Fruit fly (Drosophila melanogaster): ENCODE results near the gene epsilonCOP.

DNA sequence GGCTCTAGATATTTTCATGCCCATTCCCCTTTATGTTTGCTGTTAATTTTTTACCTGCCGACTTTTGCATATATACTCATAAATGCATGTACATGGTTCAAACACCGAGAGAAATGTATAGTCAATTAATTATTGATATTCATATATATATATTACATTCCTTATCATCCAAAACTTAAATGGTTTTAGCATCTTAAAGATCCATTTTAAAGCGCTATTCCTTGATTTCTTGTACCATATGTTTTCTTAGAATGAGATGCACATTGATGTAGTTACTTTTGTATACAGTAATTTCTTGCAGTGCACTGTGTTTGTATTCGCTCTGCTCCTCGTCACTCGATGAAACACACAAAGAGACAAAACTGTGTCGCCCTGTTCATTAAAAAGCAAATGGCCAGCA is 19.8 kb downstream of the epsilonCOP start:
- TF ChIP-seq Lpt (GFP tag; optimal IDR thresholded peaks at IDR 0.05), result peak; percentile 57
- TF ChIP-seq achi (GFP tag; optimal IDR thresholded peaks at IDR 0.05), result peak; percentile 66
- TF ChIP-seq topi (GFP tag; optimal IDR thresholded peaks at IDR 0.05), result no peak
- TF ChIP-seq CG8632 (GFP tag; optimal IDR thresholded peaks at IDR 0.05), result peak; percentile 74
- no peak for TF ChIP-seq Ets21C (GFP tag; optimal IDR thresholded peaks at IDR 0.05)
- TF ChIP-seq fd59A (GFP tag; optimal IDR thresholded peaks at IDR 0.05), result no peak
- TF ChIP-seq cyc (GFP tag; optimal IDR thresholded peaks at IDR 0.05), result peak; percentile 41
- TF ChIP-seq acj6 (GFP tag; optimal IDR thresholded peaks at IDR 0.05), result peak; percentile 68
